Fruit fly (Drosophila melanogaster): ENCODE results near the gene CG7573.

- TF ChIP-seq Rel (GFP tag; optimal IDR thresholded peaks at IDR 0.05) (no peak), Rel (tag; optimal IDR thresholded peaks at IDR 0.05) (no peak), Hr83 (GFP tag; optimal IDR thresholded peaks at IDR 0.05; ENCODE audit: poor library complexity, severe bottlenecking) (no peak), lola (GFP tag; optimal IDR thresholded peaks at IDR 0.05) (no peak), OdsH (GFP tag; optimal IDR thresholded peaks at IDR 0.05) (no peak), sage (GFP tag; optimal IDR thresholded peaks at IDR 0.05) (no peak), psq (GFP tag; optimal IDR thresholded peaks at IDR 0.05) (no peak), fru (GFP tag; optimal IDR thresholded peaks at IDR 0.05) (no peak), jim (GFP tag; optimal IDR thresholded peaks at IDR 0.05) (no peak)
These were observed 30.4 kb downstream of the CG7573 start for dm6 chr3L:11341920-11342319.
